Worm (Caenorhabditis elegans): ENCODE measurements around the gene E02A10.3.

DNA sequence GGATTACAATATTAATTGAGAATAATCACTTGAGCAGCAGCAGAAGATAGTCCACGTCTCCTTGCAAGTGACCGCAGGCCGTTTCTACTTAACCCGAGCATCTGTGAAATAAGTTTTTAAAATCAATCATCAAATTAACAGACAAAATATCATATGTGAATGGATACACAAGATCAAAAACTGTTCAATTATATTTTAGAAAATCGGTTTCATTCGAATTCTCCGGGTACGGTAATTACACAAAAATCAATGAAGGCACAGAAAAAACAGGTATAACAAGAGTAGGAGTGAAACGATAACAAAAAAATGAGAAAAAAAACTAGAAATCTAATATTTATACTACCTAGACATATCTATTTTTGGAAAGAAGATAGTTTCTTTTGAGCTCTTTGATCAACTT, 16.8 kb downstream of the E02A10.3 start, which contains the start of gene mma-1:
- TF ChIP-seq ceh-82 (tag; optimal IDR thresholded peaks at IDR 0.05) = no peak
- TF ChIP-seq vab-7 (GFP tag; IDR thresholded peaks at IDR 0.05) = no peak

All from whole organism, L4 larva.